Fruit fly (Drosophila melanogaster): Measurements from ENCODE around the gene CG34112.

Gene CG34112

DNA sequence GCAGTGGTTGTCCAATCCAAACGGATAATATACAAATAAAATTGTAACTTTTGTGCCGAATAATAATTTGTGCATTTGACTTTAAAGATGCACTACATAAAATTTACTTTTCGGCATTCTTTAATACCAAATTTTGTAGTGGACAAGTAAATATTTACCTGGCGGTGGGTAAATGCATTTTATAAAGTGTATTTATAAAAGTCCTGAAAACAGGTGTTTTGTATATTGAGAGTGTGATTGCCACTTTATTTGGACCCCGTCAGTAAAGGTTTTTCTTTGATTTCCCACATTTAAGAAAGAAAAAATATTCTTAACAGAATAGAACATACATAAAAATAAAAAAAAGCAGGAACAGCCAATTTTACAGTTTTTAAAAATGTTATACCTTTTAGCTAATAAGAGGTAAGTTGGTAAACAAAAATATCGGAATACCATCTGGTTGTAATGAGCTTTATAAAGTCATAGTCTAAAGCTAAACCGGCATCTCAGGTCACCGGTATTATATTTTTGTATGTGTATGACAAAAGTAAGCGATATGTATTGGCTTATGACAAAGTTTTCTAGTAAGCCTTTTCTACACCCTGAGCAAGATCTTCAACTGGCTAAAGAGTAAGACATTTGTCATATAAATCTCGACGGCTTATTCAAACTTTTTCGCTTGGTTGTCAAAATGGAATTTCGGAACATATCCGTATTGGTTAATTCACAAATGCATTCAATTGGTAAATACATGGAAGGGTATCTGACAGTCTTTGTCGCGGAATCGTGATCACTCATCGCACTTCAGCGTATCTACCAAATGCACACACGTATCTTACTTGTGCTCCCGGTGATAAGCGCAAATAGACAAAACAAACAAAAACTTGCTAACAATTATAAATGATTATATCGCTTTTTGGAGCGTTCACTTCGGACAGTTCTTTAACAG lies 859 bp upstream of the CG34112 start:
- TF ChIP-seq Hnf4 (GFP tag; optimal IDR thresholded peaks at IDR 0.05) (peak; percentile 94), Rel (GFP tag; optimal IDR thresholded peaks at IDR 0.05) (peak; percentile 79), Rel (tag; optimal IDR thresholded peaks at IDR 0.05) (peak; percentile 60), Hr83 (GFP tag; optimal IDR thresholded peaks at IDR 0.05; ENCODE audit: poor library complexity, severe bottlenecking) (peak; percentile 53), Dif (GFP tag; optimal IDR thresholded peaks at IDR 0.05; ENCODE audit: partially characterized antibody) (no peak), Myc (optimal IDR thresholded peaks at IDR 0.05) (peak; percentile 91), dl (GFP tag; optimal IDR thresholded peaks at IDR 0.05; ENCODE audit: insufficient read depth in 1 of 2, partially characterized antibody in 2 of 2) (no peak), jim (GFP tag; optimal IDR thresholded peaks at IDR 0.05) (peak; percentile 43), Dfd (GFP tag; optimal IDR thresholded peaks at IDR 0.05) (no peak), Hr78 (GFP tag; optimal IDR thresholded peaks at IDR 0.05) (no peak), ey (GFP tag; optimal IDR thresholded peaks at IDR 0.05) (peak; percentile 97), Sp1 (GFP tag; optimal IDR thresholded peaks at IDR 0.05) (peak; percentile 89), tai (GFP tag; optimal IDR thresholded peaks at IDR 0.05) (no peak), fru (GFP tag; optimal IDR thresholded peaks at IDR 0.05) (peak; percentile 95), CrebA (GFP tag; optimal IDR thresholded peaks at IDR 0.05; ENCODE audit: borderline replicate concordance) (no peak), foxo (GFP tag; optimal IDR thresholded peaks at IDR 0.05) (peak; percentile 94 to 96), dsf (GFP tag; optimal IDR thresholded peaks at IDR 0.05; ENCODE audit: borderline replicate concordance) (peak; percentile 3), HLH106 (tag; optimal IDR thresholded peaks at IDR 0.05) (peak; percentile 89), lola (GFP tag; optimal IDR thresholded peaks at IDR 0.05) (no peak), h (GFP tag; optimal IDR thresholded peaks at IDR 0.05) (peak; percentile 99), usp (GFP tag; optimal IDR thresholded peaks at IDR 0.05) (no peak), Jra (GFP tag; optimal IDR thresholded peaks at IDR 0.05) (peak; percentile 62), dmrt93B (GFP tag; optimal IDR thresholded peaks at IDR 0.05) (peak; percentile 80), CG9705 (GFP tag; optimal IDR thresholded peaks at IDR 0.05) (peak; percentile 20), Vsx2 (GFP tag; optimal IDR thresholded peaks at IDR 0.05; ENCODE audit: partially characterized antibody) (no peak), Mio (GFP tag; optimal IDR thresholded peaks at IDR 0.05) (peak; percentile 71), sv (GFP tag; optimal IDR thresholded peaks at IDR 0.05) (peak; percentile 68), sage (GFP tag; optimal IDR thresholded peaks at IDR 0.05) (peak; percentile 92), rgr (GFP tag; optimal IDR thresholded peaks at IDR 0.05) (peak; percentile 96), Abd-B (GFP tag; optimal IDR thresholded peaks at IDR 0.05) (no peak), OdsH (GFP tag; optimal IDR thresholded peaks at IDR 0.05) (peak; percentile 95), brk (GFP tag; optimal IDR thresholded peaks at IDR 0.05) (peak; percentile 69), psq (GFP tag; optimal IDR thresholded peaks at IDR 0.05) (peak; percentile 84), woc (GFP tag; optimal IDR thresholded peaks at IDR 0.05) (peak; percentile 96), GATAd (GFP tag; optimal IDR thresholded peaks at IDR 0.05) (no peak), pan (optimal IDR thresholded peaks at IDR 0.05) (no peak), br (GFP tag; optimal IDR thresholded peaks at IDR 0.05) (peak; percentile 95), N (GFP tag; optimal IDR thresholded peaks at IDR 0.05) (no peak), CG32264 (GFP tag; optimal IDR thresholded peaks at IDR 0.05) (peak; percentile 95)

DNA sequence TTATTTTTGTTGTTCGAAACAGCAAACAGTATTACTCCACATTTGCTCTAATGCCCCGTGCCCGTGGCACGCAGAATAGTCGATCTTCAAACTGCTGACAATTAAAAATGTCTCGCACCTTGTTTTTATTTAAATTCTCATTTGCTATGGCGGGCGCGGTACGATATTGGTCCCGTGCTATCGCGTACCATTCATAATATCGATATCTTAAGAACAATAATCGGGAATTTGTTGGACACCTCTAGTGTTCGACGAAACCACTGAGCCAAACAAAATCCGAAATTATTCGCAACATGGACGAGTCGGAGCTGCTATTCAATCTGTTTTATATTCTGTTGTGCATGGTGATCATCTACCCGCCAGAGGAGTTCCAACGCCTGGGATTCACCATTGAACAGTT lies 3.9 kb downstream of the CG34112 start, which contains the start of gene CG14646:
Gene CG14646 (plus strand): TSS at position 234 of the 400 bp plus-strand sequence.
- TF ChIP-seq Vsx2 (GFP tag; optimal IDR thresholded peaks at IDR 0.05; ENCODE audit: partially characterized antibody) (no peak), rgr (GFP tag; optimal IDR thresholded peaks at IDR 0.05) (no peak), GATAd (GFP tag; optimal IDR thresholded peaks at IDR 0.05) (no peak), usp (GFP tag; optimal IDR thresholded peaks at IDR 0.05) (no peak), Hr83 (GFP tag; optimal IDR thresholded peaks at IDR 0.05; ENCODE audit: poor library complexity, severe bottlenecking) (peak; percentile 63), Dif (GFP tag; optimal IDR thresholded peaks at IDR 0.05; ENCODE audit: partially characterized antibody) (no peak), woc (GFP tag; optimal IDR thresholded peaks at IDR 0.05) (no peak), CG9705 (GFP tag; optimal IDR thresholded peaks at IDR 0.05) (no peak), Myc (optimal IDR thresholded peaks at IDR 0.05) (peak; percentile 67), tai (GFP tag; optimal IDR thresholded peaks at IDR 0.05) (no peak), Hr78 (GFP tag; optimal IDR thresholded peaks at IDR 0.05) (no peak), Rel (GFP tag; optimal IDR thresholded peaks at IDR 0.05) (no peak), Rel (tag; optimal IDR thresholded peaks at IDR 0.05) (peak; percentile 21), N (GFP tag; optimal IDR thresholded peaks at IDR 0.05) (no peak), HLH106 (tag; optimal IDR thresholded peaks at IDR 0.05) (no peak), dl (GFP tag; optimal IDR thresholded peaks at IDR 0.05; ENCODE audit: insufficient read depth in 1 of 2, partially characterized antibody in 2 of 2) (no peak), ey (GFP tag; optimal IDR thresholded peaks at IDR 0.05) (no peak), Abd-B (GFP tag; optimal IDR thresholded peaks at IDR 0.05) (no peak), dsf (GFP tag; optimal IDR thresholded peaks at IDR 0.05; ENCODE audit: borderline replicate concordance) (no peak), br (GFP tag; optimal IDR thresholded peaks at IDR 0.05) (no peak)
